Worm (Caenorhabditis elegans): ENCODE results near the gene ctns-1.

The ctns-1 gene

DNA sequence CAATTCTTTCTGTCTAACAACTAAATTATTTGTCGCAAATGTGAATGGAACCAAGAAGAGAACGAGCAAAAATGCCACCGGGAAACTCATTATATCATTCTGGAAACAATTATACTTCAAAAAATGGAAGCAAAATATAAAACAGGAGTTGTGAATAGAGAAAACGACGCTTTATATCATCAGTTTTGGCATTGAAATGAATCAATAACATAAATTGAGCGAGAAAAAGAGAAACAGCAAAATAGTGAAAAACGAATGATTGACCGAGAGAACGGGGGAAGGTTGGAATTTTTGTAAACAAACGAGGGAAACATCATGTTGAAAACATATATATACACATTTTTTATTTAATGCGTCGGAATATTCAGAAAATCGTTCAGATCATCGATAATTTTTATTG lies at the start of gene ctns-1:
Gene ctns-1, minus strand, starts transcription at position 101 of the 400 bp plus-strand sequence.
- TF ChIP-seq efl-1 (optimal IDR thresholded peaks at IDR 0.05): no peak
- peak in 1 of 2 experiments; percentile 11 for TF ChIP-seq efl-1 (GFP tag; optimal IDR thresholded peaks at IDR 0.05 in 1 of 2)
- TF ChIP-seq snu-23 (GFP tag; optimal IDR thresholded peaks at IDR 0.05): no peak
- no peak for TF ChIP-seq lin-39 (tag; optimal IDR thresholded peaks at IDR 0.05)

DNA sequence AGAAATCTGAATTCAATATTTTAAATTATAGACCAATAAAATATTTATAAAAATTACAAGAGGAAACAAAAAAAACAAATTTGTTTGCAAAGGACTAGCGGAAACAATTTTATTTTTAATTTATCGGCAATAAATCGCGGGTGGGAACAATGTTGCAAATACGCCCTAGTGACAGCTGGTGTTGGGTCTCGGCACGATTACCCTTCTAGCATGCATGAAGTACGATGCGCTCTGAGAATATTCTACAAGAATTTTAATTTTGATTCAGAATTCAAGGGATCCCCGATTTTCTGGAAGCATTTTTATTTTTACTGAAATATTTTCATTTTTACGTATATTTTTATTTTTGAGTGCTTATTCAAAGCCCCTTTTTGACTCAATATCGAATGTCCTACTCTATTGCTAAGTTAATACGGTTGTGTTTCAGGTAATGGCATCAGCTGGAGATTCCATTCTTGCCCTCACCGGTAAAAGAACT lies 48.3 kb upstream of the ctns-1 start, which contains the start of the genes mig-5 and cct-1:
Gene mig-5, minus strand, starts transcription at position 8 of the 478 bp plus-strand sequence.
Gene cct-1, plus strand, starts transcription at position 428 of the 478 bp plus-strand sequence.
- TF ChIP-seq egl-13 (tag; optimal IDR thresholded peaks at IDR 0.05) (peak; percentile 97), lin-35 (GFP tag; optimal IDR thresholded peaks at IDR 0.05) (peak; percentile 92 to 94), efl-1 (optimal IDR thresholded peaks at IDR 0.05) (peak; percentile 96 to 98), efl-1 (GFP tag; optimal IDR thresholded peaks at IDR 0.05 in 1 of 2) (peak; percentile 85 to 99), mep-1 (tag; optimal IDR thresholded peaks at IDR 0.05) (peak; percentile 99), nhr-28 (tag; optimal IDR thresholded peaks at IDR 0.05) (peak; percentile 26), hpl-2 (GFP tag; optimal IDR thresholded peaks at IDR 0.05) (peak; percentile 95), ets-5 (GFP tag; IDR thresholded peaks at IDR 0.05) (no peak), nhr-77 (tag; optimal IDR thresholded peaks at IDR 0.05) (peak; percentile 90), efl-3 (GFP tag; optimal IDR thresholded peaks at IDR 0.05) (peak; percentile 81), ztf-4 (tag; optimal IDR thresholded peaks at IDR 0.05) (peak; percentile 95), unc-98 (GFP tag; IDR thresholded peaks at IDR 0.05) (peak; percentile 59; the same call in 1 of the 2 replicates), alr-1 (tag; optimal IDR thresholded peaks at IDR 0.05; ENCODE audit: borderline replicate concordance) (no peak), pqm-1 (tag; optimal IDR thresholded peaks at IDR 0.05) (peak; percentile 38), lin-15B (tag; optimal IDR thresholded peaks at IDR 0.05) (peak; percentile 98), lsy-2 (tag; optimal IDR thresholded peaks at IDR 0.05) (peak; percentile 100), mab-9 (GFP tag; IDR thresholded peaks at IDR 0.05) (peak; percentile 94), fkh-10 (GFP tag; optimal IDR thresholded peaks at IDR 0.05) (peak; percentile 84), mdl-1 (tag; optimal IDR thresholded peaks at IDR 0.05) (peak in 1 of 2 experiments; percentile 95), isw-1 (GFP tag; IDR thresholded peaks at IDR 0.05) (peak; percentile 99), mef-2 (tag; optimal IDR thresholded peaks at IDR 0.05) (peak; percentile 85), unc-86 (tag; optimal IDR thresholded peaks at IDR 0.05) (peak; percentile 98), elt-3 (tag; optimal IDR thresholded peaks at IDR 0.05) (peak in 5 of 6 experiments; percentile 63 to 99 (median 91)), unc-62 (GFP tag; optimal IDR thresholded peaks at IDR 0.05) (peak; percentile 45), Y116A8C.19 (tag; optimal IDR thresholded peaks at IDR 0.05; ENCODE audit: borderline replicate concordance) (no peak), vab-15 (tag; optimal IDR thresholded peaks at IDR 0.05) (peak; percentile 94), snu-23 (GFP tag; optimal IDR thresholded peaks at IDR 0.05) (peak; percentile 99), aly-2 (tag; optimal IDR thresholded peaks at IDR 0.05) (peak; percentile 98), nhr-47 (tag; optimal IDR thresholded peaks at IDR 0.05) (peak; percentile 99), fkh-8 (tag; optimal IDR thresholded peaks at IDR 0.05) (peak; percentile 98), lin-13 (GFP tag; optimal IDR thresholded peaks at IDR 0.05) (peak; percentile 97), sptf-1 (tag; optimal IDR thresholded peaks at IDR 0.05) (no peak), lir-3 (tag; optimal IDR thresholded peaks at IDR 0.05; ENCODE audit: poor library complexity) (peak; percentile 95), lin-39 (tag; optimal IDR thresholded peaks at IDR 0.05) (peak; percentile 98), tlp-1 (tag; optimal IDR thresholded peaks at IDR 0.05) (no peak), skn-1 (tag; optimal IDR thresholded peaks at IDR 0.05) (peak; percentile 97), ces-1 (GFP tag; optimal IDR thresholded peaks at IDR 0.05) (peak; percentile 39), F16B12.6 (tag; optimal IDR thresholded peaks at IDR 0.05) (peak; percentile 75), C34B4.2 (tag; optimal IDR thresholded peaks at IDR 0.05) (peak; percentile 71), ceh-82 (tag; optimal IDR thresholded peaks at IDR 0.05) (peak; percentile 97 to 99 (median 98)), pag-3 (tag; optimal IDR thresholded peaks at IDR 0.05; ENCODE audit: borderline replicate concordance, insufficient read depth) (peak; percentile 53), ama-1 (optimal IDR thresholded peaks at IDR 0.05) (peak; percentile 89), swsn-7 (tag; optimal IDR thresholded peaks at IDR 0.05) (peak; percentile 98), zip-4 (GFP tag; optimal IDR thresholded peaks at IDR 0.05) (peak; percentile 91), aha-1 (tag; optimal IDR thresholded peaks at IDR 0.05) (peak; percentile 78), xbp-1 (tag; optimal IDR thresholded peaks at IDR 0.05) (peak; percentile 98), hlh-17 (GFP tag; optimal IDR thresholded peaks at IDR 0.05; ENCODE audit: borderline replicate concordance) (no peak), nhr-90 (tag; optimal IDR thresholded peaks at IDR 0.05; ENCODE audit: poor library complexity) (peak; percentile 98), unc-30 (tag; optimal IDR thresholded peaks at IDR 0.05) (peak; percentile 75), tbx-2 (tag; optimal IDR thresholded peaks at IDR 0.05) (peak; percentile 98)
